Worm (Caenorhabditis elegans): ENCODE data around the gene mec-15.

- TF ChIP-seq klf-2 (GFP tag; conservative IDR thresholded peaks at IDR 0.05): no peak
- TF ChIP-seq flt-1 (GFP tag; IDR thresholded peaks at IDR 0.05): no peak
These were observed 35.0 kb downstream of the mec-15 start for ce11 chrII:10204428-10205049.
